Fruit fly (Drosophila melanogaster): ENCODE results near the gene Ndc80.
A peak's percentile ranks its signal among the peaks of the same experiment; 100 is the strongest.

The Ndc80 gene

DNA sequence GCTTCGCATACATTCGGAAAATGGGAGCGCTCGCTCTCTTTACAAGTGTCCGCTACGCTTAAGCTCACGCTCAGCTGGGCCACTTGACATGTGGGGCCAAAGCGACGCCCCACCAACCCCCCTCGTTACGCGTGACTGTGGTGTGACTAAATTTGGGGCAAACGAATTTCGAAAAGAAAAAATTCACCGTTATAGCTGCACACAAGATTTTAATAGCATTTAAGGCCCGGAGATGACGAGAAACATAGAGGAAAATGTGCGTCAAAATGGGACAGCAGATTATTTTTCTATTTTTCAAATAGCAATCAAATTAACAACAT lies 28.8 kb upstream of the Ndc80 start:
- peak in 1 of 2 experiments; percentile 13 for TF ChIP-seq dl (GFP tag; optimal IDR thresholded peaks at IDR 0.05; ENCODE audit: insufficient read depth in 1 of 2, partially characterized antibody in 2 of 2)
- peak; percentile 42 for TF ChIP-seq Dif (GFP tag; optimal IDR thresholded peaks at IDR 0.05; ENCODE audit: partially characterized antibody)
- no peak for TF ChIP-seq CG32264 (GFP tag; optimal IDR thresholded peaks at IDR 0.05)
- no peak for TF ChIP-seq lola (GFP tag; optimal IDR thresholded peaks at IDR 0.05)

dm6 chrX:13639998-13640691 lies 28.3 kb upstream of the Ndc80 start:
- TF ChIP-seq dmrt93B (GFP tag; optimal IDR thresholded peaks at IDR 0.05) (peak; percentile 42), Jra (GFP tag; optimal IDR thresholded peaks at IDR 0.05) (peak; percentile 21), CG9705 (GFP tag; optimal IDR thresholded peaks at IDR 0.05) (peak; percentile 21), Rel (GFP tag; optimal IDR thresholded peaks at IDR 0.05) (peak; percentile 77), Rel (tag; optimal IDR thresholded peaks at IDR 0.05) (no peak), CG32264 (GFP tag; optimal IDR thresholded peaks at IDR 0.05) (peak; percentile 69), dl (GFP tag; optimal IDR thresholded peaks at IDR 0.05; ENCODE audit: insufficient read depth in 1 of 2, partially characterized antibody in 2 of 2) (no peak), OdsH (GFP tag; optimal IDR thresholded peaks at IDR 0.05) (peak; percentile 86), Dif (GFP tag; optimal IDR thresholded peaks at IDR 0.05; ENCODE audit: partially characterized antibody) (no peak), Myc (optimal IDR thresholded peaks at IDR 0.05) (no peak), dsf (GFP tag; optimal IDR thresholded peaks at IDR 0.05; ENCODE audit: borderline replicate concordance) (peak; percentile 8), rgr (GFP tag; optimal IDR thresholded peaks at IDR 0.05) (peak; percentile 89), Hr78 (GFP tag; optimal IDR thresholded peaks at IDR 0.05) (no peak), br (GFP tag; optimal IDR thresholded peaks at IDR 0.05) (peak; percentile 92), Sp1 (GFP tag; optimal IDR thresholded peaks at IDR 0.05) (peak; percentile 73), fru (GFP tag; optimal IDR thresholded peaks at IDR 0.05) (peak; percentile 96), lola (GFP tag; optimal IDR thresholded peaks at IDR 0.05) (no peak), HLH106 (tag; optimal IDR thresholded peaks at IDR 0.05) (peak; percentile 71), Dfd (GFP tag; optimal IDR thresholded peaks at IDR 0.05) (no peak), jim (GFP tag; optimal IDR thresholded peaks at IDR 0.05) (no peak), h (GFP tag; optimal IDR thresholded peaks at IDR 0.05) (peak; percentile 94), sage (GFP tag; optimal IDR thresholded peaks at IDR 0.05) (peak; percentile 82), ey (GFP tag; optimal IDR thresholded peaks at IDR 0.05) (peak; percentile 91), pan (optimal IDR thresholded peaks at IDR 0.05) (no peak), CrebA (GFP tag; optimal IDR thresholded peaks at IDR 0.05; ENCODE audit: borderline replicate concordance) (peak; percentile 69), foxo (GFP tag; optimal IDR thresholded peaks at IDR 0.05) (peak; percentile 66 to 89), Vsx2 (GFP tag; optimal IDR thresholded peaks at IDR 0.05; ENCODE audit: partially characterized antibody) (no peak), sv (GFP tag; optimal IDR thresholded peaks at IDR 0.05) (peak; percentile 96), GATAd (GFP tag; optimal IDR thresholded peaks at IDR 0.05) (no peak), brk (GFP tag; optimal IDR thresholded peaks at IDR 0.05) (peak; percentile 68), psq (GFP tag; optimal IDR thresholded peaks at IDR 0.05) (peak; percentile 77), Hnf4 (GFP tag; optimal IDR thresholded peaks at IDR 0.05) (peak; percentile 87), usp (GFP tag; optimal IDR thresholded peaks at IDR 0.05) (no peak), Mio (GFP tag; optimal IDR thresholded peaks at IDR 0.05) (peak; percentile 45), Hr83 (GFP tag; optimal IDR thresholded peaks at IDR 0.05; ENCODE audit: poor library complexity, severe bottlenecking) (peak; percentile 5), Abd-B (GFP tag; optimal IDR thresholded peaks at IDR 0.05) (no peak), tai (GFP tag; optimal IDR thresholded peaks at IDR 0.05) (peak; percentile 62), N (GFP tag; optimal IDR thresholded peaks at IDR 0.05) (no peak), woc (GFP tag; optimal IDR thresholded peaks at IDR 0.05) (peak; percentile 74)

DNA sequence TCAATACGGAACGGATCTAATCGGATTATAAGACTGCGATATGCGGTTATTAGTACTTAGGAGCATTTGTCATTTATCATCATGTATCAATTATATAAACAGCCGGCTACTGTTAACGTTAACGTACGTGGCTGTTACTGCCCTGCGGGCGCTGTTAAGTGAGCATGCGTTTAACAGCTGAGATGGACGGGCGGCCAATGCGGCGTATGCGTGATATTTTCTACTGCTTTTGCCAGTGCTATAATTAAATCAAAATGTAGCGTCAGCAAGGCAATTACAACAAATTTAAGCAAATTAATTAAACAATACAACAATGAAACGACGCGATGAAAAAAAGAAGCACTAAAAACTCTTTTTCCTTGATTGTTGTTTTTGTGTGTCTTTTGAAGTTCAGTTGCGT lies 25.7 kb upstream of the Ndc80 start:
- TF ChIP-seq Rel (GFP tag; optimal IDR thresholded peaks at IDR 0.05) (no peak), Rel (tag; optimal IDR thresholded peaks at IDR 0.05) (peak; percentile 30), Dif (GFP tag; optimal IDR thresholded peaks at IDR 0.05; ENCODE audit: partially characterized antibody) (no peak)

Data from whole organism, wandering third instar larva.